Worm (Caenorhabditis elegans) whole organism, early embryonic: Measurements from ENCODE around the gene F38B2.3.
A peak's percentile ranks its signal among the peaks of the same experiment; 100 is the strongest.

ENCODE experiments used
- ceh-36 ChIP-seq: sonication (generic microtip); optimal IDR thresholded peaks from 2 replicates; lab custom pipeline; 2016; ENCODE audit warnings: missing genetic modification characterization, inconsistent platforms, missing compliant biosample characterization
- flt-1 ChIP-seq: fragments of 200-800 bp; sonication (Bioruptor generic); IDR thresholded peaks from 2 replicates; pipeline ENCODE4 v1.3.6; 2022; ENCODE audit warnings: missing genetic modification characterization, missing compliant biosample characterization
- hnd-1 ChIP-seq: sonication (generic microtip); optimal IDR thresholded peaks from 2 replicates; lab custom pipeline; 2016; ENCODE audit warnings: missing genetic modification characterization, missing compliant biosample characterization
- tra-4 ChIP-seq: sonication (generic microtip); optimal IDR thresholded peaks from 2 replicates; lab custom pipeline; 2017; ENCODE audit warnings: missing genetic modification characterization, missing compliant biosample characterization

DNA sequence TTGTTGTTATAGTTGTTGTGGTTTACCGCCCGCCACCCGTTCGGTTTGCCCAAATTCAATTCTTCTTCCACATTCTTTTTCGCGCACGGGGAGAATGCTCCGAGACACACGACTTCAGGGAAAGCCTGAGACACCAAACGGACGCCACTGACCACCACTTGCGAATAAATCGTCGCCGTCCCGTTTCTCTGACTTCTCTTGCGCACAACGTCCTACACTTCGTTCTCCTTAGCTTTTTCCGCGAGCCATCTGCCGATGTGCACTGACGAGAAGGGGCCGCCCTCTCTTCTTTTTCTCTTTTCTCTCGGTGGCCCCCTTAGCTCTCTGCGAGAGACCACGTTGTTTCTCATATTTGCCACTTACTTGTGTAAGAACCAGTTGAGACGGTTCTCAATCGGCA is 29.1 kb downstream of the F38B2.3 start, which contains the start of gene C03A3.1:
- TF ChIP-seq flt-1, result no peak
- TF ChIP-seq hnd-1 (tag; lab: Kevin White, UChicago), result no peak
- TF ChIP-seq ceh-36 (tag; lab: Kevin White, UChicago), result peak; percentile 41
- no peak for TF ChIP-seq tra-4 (tag; lab: Kevin White, UChicago)
